Fruit fly (Drosophila melanogaster) whole organism, embryonic: ENCODE measurements around the gene Oseg2.
A peak's percentile ranks its signal among the peaks of the same experiment; 100 is the strongest.

ENCODE experiments used
- BEAF-32 ChIP-seq: fragments of 200-800 bp; sonication (Bioruptor generic); optimal IDR thresholded peaks from 3 replicates; lab custom pipeline; 2017; ENCODE audit warnings: missing biosample characterization, missing genetic modification characterization, mild to moderate bottlenecking, moderate library complexity, missing genetic modification reagents
- CG10209 ChIP-seq: fragments of 200-800 bp; sonication (Bioruptor generic); optimal IDR thresholded peaks from 3 replicates; lab custom pipeline; 2017; ENCODE audit warnings: missing biosample characterization, mild to moderate bottlenecking, missing genetic modification characterization, missing genetic modification reagents
- CG10267 ChIP-seq: fragments of 200-800 bp; sonication (Bioruptor generic); optimal IDR thresholded peaks from 2 replicates; lab custom pipeline; 2018; ENCODE audit warnings: missing biosample characterization, mild to moderate bottlenecking, missing genetic modification characterization, moderate library complexity
- CG10274 ChIP-seq: fragments of 200-800 bp; sonication (Bioruptor generic); optimal IDR thresholded peaks from 3 replicates; lab custom pipeline; 2017; ENCODE audit warnings: missing biosample characterization, mild to moderate bottlenecking, missing genetic modification characterization
- CG10543 ChIP-seq: fragments of 200-800 bp; sonication (Bioruptor generic); optimal IDR thresholded peaks from 3 replicates; lab custom pipeline; 2017; ENCODE audit warnings: missing biosample characterization, mild to moderate bottlenecking, missing genetic modification characterization, moderate library complexity
- CG10979 ChIP-seq: fragments of 200-800 bp; sonication (Bioruptor generic); optimal IDR thresholded peaks from 2 replicates; lab custom pipeline; 2018; ENCODE audit warnings: missing biosample characterization, mild to moderate bottlenecking, missing genetic modification characterization, moderate library complexity
- CG11085 ChIP-seq: fragments of 200-800 bp; sonication (Bioruptor generic); IDR thresholded peaks from 2 replicates; pipeline ENCODE4 v1.3.6; 2022; ENCODE audit warnings: missing biosample characterization, missing genetic modification characterization
- CG12219 ChIP-seq: fragments of 200-800 bp; sonication (Bioruptor generic); optimal IDR thresholded peaks from 3 replicates; lab custom pipeline; 2018; ENCODE audit warnings: missing biosample characterization, mild to moderate bottlenecking, missing genetic modification characterization
- CG2120 ChIP-seq: fragments of 200-800 bp; sonication (Bioruptor generic); optimal IDR thresholded peaks from 3 replicates; lab custom pipeline; 2016; ENCODE audit warnings: missing biosample characterization, missing genetic modification characterization
- CG34224 ChIP-seq: fragments of 200-800 bp; sonication (Bioruptor generic); IDR thresholded peaks from 3 replicates; pipeline ENCODE4 v1.3.6; 2022; ENCODE audit warnings: missing biosample characterization, missing genetic modification characterization; ENCODE audit not compliant: partially characterized antibody
- CG34376 ChIP-seq: fragments of 200-800 bp; sonication (Bioruptor generic); optimal IDR thresholded peaks from 2 replicates; lab custom pipeline; 2018; ENCODE audit warnings: missing biosample characterization, mild to moderate bottlenecking, missing genetic modification characterization
- CG5180 ChIP-seq: fragments of 200-800 bp; sonication (Bioruptor generic); optimal IDR thresholded peaks from 3 replicates; lab custom pipeline; 2017; ENCODE audit warnings: missing biosample characterization, missing genetic modification characterization, mild to moderate bottlenecking, moderate library complexity, missing genetic modification reagents
- CG5245 ChIP-seq: fragments of 200-800 bp; sonication (Bioruptor generic); optimal IDR thresholded peaks from 3 replicates; lab custom pipeline; 2016; ENCODE audit warnings: missing biosample characterization, missing genetic modification characterization
- CG6854 ChIP-seq: fragments of 200-800 bp; sonication (Bioruptor generic); optimal IDR thresholded peaks from 3 replicates; lab custom pipeline; 2017; ENCODE audit warnings: missing biosample characterization, mild to moderate bottlenecking, missing genetic modification characterization
- CG7745 ChIP-seq: fragments of 200-800 bp; sonication (Bioruptor generic); optimal IDR thresholded peaks from 2 replicates; lab custom pipeline; 2018; ENCODE audit warnings: missing biosample characterization, mild to moderate bottlenecking, missing genetic modification characterization, moderate library complexity
- CG7963 ChIP-seq: fragments of 200-800 bp; sonication (Bioruptor generic); IDR thresholded peaks from 3 replicates; pipeline ENCODE4 v1.3.6; 2022; ENCODE audit warnings: missing biosample characterization, missing genetic modification characterization; ENCODE audit not compliant: partially characterized antibody
- CG8089 ChIP-seq: fragments of 200-800 bp; sonication (Bioruptor generic); optimal IDR thresholded peaks from 3 replicates; lab custom pipeline; 2016; ENCODE audit warnings: missing biosample characterization, missing genetic modification characterization
- CrebB ChIP-seq: fragments of 200-800 bp; sonication (Bioruptor generic); optimal IDR thresholded peaks from 3 replicates; lab custom pipeline; 2018; ENCODE audit warnings: missing biosample characterization, mild to moderate bottlenecking, missing genetic modification characterization
- Dad ChIP-seq: fragments of 200-800 bp; sonication (Bioruptor generic); optimal IDR thresholded peaks from 3 replicates; lab custom pipeline; 2016; ENCODE audit warnings: missing biosample characterization, missing genetic modification characterization
- Deaf1 ChIP-seq: fragments of 200-800 bp; optimal IDR thresholded peaks from 3 replicates; lab custom pipeline; 2019; ENCODE audit warnings: missing biosample characterization, mild to moderate bottlenecking, missing genetic modification characterization, moderate library complexity
- Ets65A ChIP-seq: fragments of 200-800 bp; sonication (Bioruptor generic); peaks from one replicate; lab custom pipeline; 2016; ENCODE audit warnings: missing biosample characterization, missing genetic modification characterization
- Fer3 ChIP-seq: fragments of 200-800 bp; sonication (Bioruptor generic); optimal IDR thresholded peaks from 2 replicates; lab custom pipeline; 2018; ENCODE audit warnings: missing biosample characterization, mild to moderate bottlenecking, missing genetic modification characterization, moderate library complexity
- GATAe ChIP-seq: fragments of 200-800 bp; sonication (Bioruptor generic); conservative IDR thresholded peaks from 2 replicates; pipeline ENCODE4 v1.3.6; 2022; ENCODE audit warnings: missing biosample characterization, missing genetic modification characterization
- H15 ChIP-seq: fragments of 200-800 bp; sonication (Bioruptor generic); IDR thresholded peaks from 3 replicates; pipeline ENCODE4 v1.3.6; 2022; ENCODE audit warnings: missing biosample characterization, missing genetic modification characterization
- Hey ChIP-seq: fragments of 200-800 bp; sonication (Bioruptor generic); optimal IDR thresholded peaks from 3 replicates; lab custom pipeline; 2018; ENCODE audit warnings: missing biosample characterization, mild to moderate bottlenecking, missing genetic modification characterization
- Jarid2 ChIP-seq: fragments of 200-800 bp; sonication (Bioruptor generic); optimal IDR thresholded peaks from 3 replicates; lab custom pipeline; 2017; ENCODE audit warnings: mild to moderate bottlenecking, missing biosample characterization, missing genetic modification reagents, missing genetic modification characterization
- Nf-YA ChIP-seq: fragments of 200-800 bp; sonication (Bioruptor generic); IDR thresholded peaks from 2 replicates; pipeline ENCODE4 v1.3.6; 2022; ENCODE audit warnings: missing biosample characterization, missing genetic modification characterization
- Sin3A ChIP-seq: fragments of >200 bp; optimal IDR thresholded peaks from 2 replicates; lab custom pipeline; 2018
- Six4 ChIP-seq: fragments of 200-800 bp; sonication (Bioruptor generic); optimal IDR thresholded peaks from 2 replicates; lab custom pipeline; 2016; ENCODE audit warnings: missing biosample characterization, missing genetic modification characterization
- ab ChIP-seq: fragments of 200-800 bp; sonication (Bioruptor generic); optimal IDR thresholded peaks from 2 replicates; lab custom pipeline; 2016; ENCODE audit warnings: missing biosample characterization, missing genetic modification characterization
- crol ChIP-seq: fragments of 200-800 bp; sonication (Bioruptor generic); IDR thresholded peaks from 2 replicates; pipeline ENCODE4 v1.3.6; 2022; ENCODE audit warnings: missing biosample characterization, missing genetic modification characterization
- cwo ChIP-seq: fragments of 200-800 bp; sonication (Bioruptor generic); optimal IDR thresholded peaks from 3 replicates; lab custom pipeline; 2017; ENCODE audit warnings: missing biosample characterization, missing genetic modification characterization, mild to moderate bottlenecking, moderate library complexity, missing genetic modification reagents
- dm ChIP-seq: fragments of 200-800 bp; sonication (Bioruptor generic); optimal IDR thresholded peaks from 3 replicates; lab custom pipeline; 2016; ENCODE audit warnings: missing biosample characterization, missing genetic modification characterization
- exex ChIP-seq: fragments of 200-800 bp; sonication (Bioruptor generic); optimal IDR thresholded peaks from 4 replicates; lab custom pipeline; 2018; ENCODE audit warnings: missing biosample characterization, mild to moderate bottlenecking, missing genetic modification characterization, moderate library complexity
- lab ChIP-seq: fragments of 200-800 bp; sonication (Bioruptor generic); optimal IDR thresholded peaks from 3 replicates; lab custom pipeline; 2017; ENCODE audit warnings: missing biosample characterization, missing genetic modification characterization, mild to moderate bottlenecking, moderate library complexity, missing genetic modification reagents
- mirr ChIP-seq: fragments of 200-800 bp; sonication (Bioruptor generic); optimal IDR thresholded peaks from 3 replicates; lab custom pipeline; 2018; ENCODE audit warnings: missing biosample characterization, mild to moderate bottlenecking, missing genetic modification characterization
- pan ChIP-seq, 4 experiments: fragments of >200 bp in 3 of 4; fragments of 200-800 bp in 1 of 4; sonication (Bioruptor generic) in 1 of 4; optimal IDR thresholded peaks in 3 of 4; IDR thresholded peaks in 1 of 4; 2 replicates each; pipeline versions ENCODE4 v1.3.6 to Lab custom; 2017 to 2022; ENCODE audit warnings: missing biosample characterization in 2 of 4, missing genetic modification characterization in 2 of 4, mixed read lengths in 1 of 4
- row ChIP-seq: fragments of 200-800 bp; sonication (Bioruptor generic); IDR thresholded peaks from 3 replicates; pipeline ENCODE4 v1.3.6; 2022; ENCODE audit warnings: missing biosample characterization, missing genetic modification characterization
- sd ChIP-seq: fragments of 200-800 bp; sonication (Bioruptor generic); optimal IDR thresholded peaks from 3 replicates; lab custom pipeline; 2018; ENCODE audit warnings: missing biosample characterization, mild to moderate bottlenecking, missing genetic modification characterization, moderate library complexity
- sens ChIP-seq: fragments of 200-800 bp; sonication (Bioruptor generic); peaks from one replicate; lab custom pipeline; 2016; ENCODE audit warnings: missing biosample characterization, missing genetic modification characterization
- sr ChIP-seq: fragments of 200-800 bp; sonication (Bioruptor generic); IDR thresholded peaks from 3 replicates; pipeline ENCODE4 v1.3.6; 2022; ENCODE audit warnings: missing biosample characterization, missing genetic modification characterization
- sug ChIP-seq: fragments of 200-800 bp; optimal IDR thresholded peaks from 2 replicates; lab custom pipeline; 2019; ENCODE audit warnings: missing biosample characterization, mild to moderate bottlenecking, missing genetic modification characterization, moderate library complexity
- vnd ChIP-seq: fragments of 200-800 bp; sonication (Bioruptor generic); IDR thresholded peaks from 3 replicates; pipeline ENCODE4 v1.3.6; 2022; ENCODE audit warnings: missing biosample characterization, missing genetic modification characterization; ENCODE audit not compliant: partially characterized antibody
- wek ChIP-seq: fragments of 200-800 bp; sonication (Bioruptor generic); optimal IDR thresholded peaks from 3 replicates; lab custom pipeline; 2018; ENCODE audit warnings: missing biosample characterization, mild to moderate bottlenecking, missing genetic modification characterization, moderate library complexity
- z ChIP-seq: fragments of 200-800 bp; sonication (Bioruptor generic); IDR thresholded peaks from 3 replicates; pipeline ENCODE4 v1.3.6; 2022; ENCODE audit warnings: missing biosample characterization, missing genetic modification characterization

The Oseg2 gene

DNA sequence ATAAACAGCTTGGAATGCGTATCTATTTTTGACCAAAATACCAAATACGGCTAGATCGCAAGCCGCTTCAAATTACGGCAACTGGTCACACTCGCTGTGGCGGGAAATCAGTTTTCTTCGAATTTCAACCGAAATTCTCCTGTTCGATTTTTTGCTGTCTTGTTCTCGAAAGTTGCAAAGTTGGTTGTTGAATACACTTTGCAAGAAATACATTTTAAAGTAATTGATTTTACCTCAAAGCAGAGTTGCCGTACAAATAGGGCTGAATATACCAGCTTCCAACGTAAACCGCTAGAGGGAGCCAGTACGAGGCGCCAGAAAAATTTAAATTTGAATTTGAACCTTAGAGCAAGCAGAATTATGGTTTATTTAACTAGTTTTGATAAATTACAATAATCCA lies 7.6 kb downstream of the Oseg2 start, which contains the start of gene CG9018 (continued):
- TF ChIP-seq BEAF-32 (peak; percentile 50), Sin3A (lab: Kevin White, UChicago) (peak; percentile 97), H15 (no peak), sens (peak; percentile 77), CG8089 (GFP tag; lab: Kevin White, UChicago) (no peak), CG10267 (tag; lab: Kevin White, UChicago) (peak; percentile 56), Six4 (GFP tag; lab: Kevin White, UChicago) (no peak), wek (GFP tag; lab: Kevin White, UChicago) (no peak), z (GFP tag; lab: Robert Waterston, UW) (no peak), CG10209 (GFP tag; lab: Kevin White, UChicago) (no peak)

DNA sequence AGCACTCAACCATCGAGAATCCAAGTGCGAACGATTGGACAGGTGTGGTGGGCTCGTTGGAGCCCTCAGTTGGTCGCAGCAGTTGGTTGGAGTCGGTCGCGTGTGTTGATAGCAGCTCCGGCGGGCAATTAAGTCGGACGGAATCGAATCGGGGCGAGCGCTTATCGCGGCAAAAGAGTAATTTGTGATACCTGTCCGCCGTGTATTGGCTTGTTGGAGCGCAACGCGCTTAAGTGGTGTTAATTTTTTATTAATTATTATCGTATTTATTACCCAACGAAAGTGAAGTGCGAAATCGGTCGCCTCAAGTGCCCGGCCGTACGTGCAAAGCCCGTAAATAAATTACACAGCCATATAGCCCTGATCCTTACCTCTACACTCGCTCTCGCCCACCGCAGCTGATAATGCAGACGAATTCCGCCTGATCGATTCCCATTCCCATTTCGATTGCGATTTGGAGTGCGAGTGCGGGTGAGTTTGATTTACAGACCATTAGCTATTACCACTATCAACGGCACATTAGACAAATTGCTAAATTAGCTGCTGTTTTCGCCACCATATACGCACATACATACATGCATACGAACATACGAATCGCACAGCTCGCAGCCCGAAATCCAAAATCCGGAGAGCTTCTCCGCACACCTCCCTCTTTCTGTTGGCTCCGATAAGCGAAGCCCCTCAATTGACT lies 8.2 kb downstream of the Oseg2 start, which contains the start of gene ACXD:
ACXD (plus strand) TSS at position 66 of the 691 bp plus-strand sequence.
- TF ChIP-seq mirr (GFP tag; lab: Kevin White, UChicago): peak; percentile 4
- TF ChIP-seq Nf-YA: 0 out of 2 replicates have a peak, but pooled peaks have one; percentile 27
- TF ChIP-seq CG10274 (GFP tag; lab: Kevin White, UChicago): no peak
- TF ChIP-seq CG34224: no peak
- TF ChIP-seq ab (GFP tag; lab: Kevin White, UChicago): no peak
- TF ChIP-seq CG10543 (GFP tag; lab: Kevin White, UChicago): peak; percentile 43
- no peak for TF ChIP-seq sr (GFP tag; lab: Robert Waterston, UW)
- peak; percentile 73 for TF ChIP-seq lab (GFP tag; lab: Kevin White, UChicago)
- TF ChIP-seq z (GFP tag; lab: Robert Waterston, UW): 0 out of 3 replicates have a peak, but pooled peaks have one; percentile 12
- peak; percentile 28 for TF ChIP-seq Ets65A (GFP tag; lab: Kevin White, UChicago)
- TF ChIP-seq crol (GFP tag; lab: Robert Waterston, UW): 0 out of 2 replicates have a peak, but pooled peaks have one; percentile 14
- peak; percentile 47 for TF ChIP-seq sug
- TF ChIP-seq CG10979: no peak
- no peak for TF ChIP-seq CrebB (tag; lab: Kevin White, UChicago)
- TF ChIP-seq GATAe (GFP tag; lab: Robert Waterston, UW): peak; percentile 66
- no peak for TF ChIP-seq CG6854 (GFP tag; lab: Kevin White, UChicago)
- TF ChIP-seq pan (optimal IDR thresholded peaks at IDR 0.05; lab: Kevin White, UChicago): no peak
- peak in 1 of 2 experiments; percentile 32 for TF ChIP-seq pan (GFP tag; optimal IDR thresholded peaks at IDR 0.05 in 1 of 2, IDR thresholded peaks at IDR 0.05 in 1 of 2)
- TF ChIP-seq cwo (GFP tag; lab: Kevin White, UChicago): peak; percentile 9
- TF ChIP-seq CG34376 (GFP tag; lab: Kevin White, UChicago): peak; percentile 66
- TF ChIP-seq Jarid2 (GFP tag; lab: Kevin White, UChicago): peak; percentile 72
- TF ChIP-seq Fer3 (tag; lab: Kevin White, UChicago): no peak
- no peak for TF ChIP-seq CG11085
- TF ChIP-seq row (GFP tag; lab: Robert Waterston, UW): 0 out of 3 replicates have a peak, but pooled peaks have one; percentile 1
- no peak for TF ChIP-seq dm (GFP tag; lab: Kevin White, UChicago)
- peak; percentile 88 for TF ChIP-seq CG7745 (tag; lab: Kevin White, UChicago)
- TF ChIP-seq Deaf1 (tag; lab: Kevin White, UChicago): peak; percentile 59
- TF ChIP-seq CG2120 (GFP tag; lab: Kevin White, UChicago): no peak
- peak; percentile 71 for TF ChIP-seq CG5180 (GFP tag; lab: Kevin White, UChicago)
- TF ChIP-seq Dad (GFP tag; lab: Kevin White, UChicago): no peak
- TF ChIP-seq vnd (GFP tag; lab: Robert Waterston, UW): peak; percentile 44; the same call in 1 of the 3 replicates
- 0 out of 3 replicates have a peak, but pooled peaks have one; percentile 20 for TF ChIP-seq CG7963 (GFP tag; lab: Robert Waterston, UW)
- TF ChIP-seq sd: peak; percentile 14
- no peak for TF ChIP-seq CG12219 (GFP tag; lab: Kevin White, UChicago)
- TF ChIP-seq CG5245 (GFP tag; lab: Kevin White, UChicago): no peak
- peak; percentile 95 for TF ChIP-seq exex
- peak; percentile 6 for TF ChIP-seq Hey (tag; lab: Kevin White, UChicago)
